Fruit fly (Drosophila melanogaster): ENCODE data around the gene CG31156.

CG31156 gene

DNA sequence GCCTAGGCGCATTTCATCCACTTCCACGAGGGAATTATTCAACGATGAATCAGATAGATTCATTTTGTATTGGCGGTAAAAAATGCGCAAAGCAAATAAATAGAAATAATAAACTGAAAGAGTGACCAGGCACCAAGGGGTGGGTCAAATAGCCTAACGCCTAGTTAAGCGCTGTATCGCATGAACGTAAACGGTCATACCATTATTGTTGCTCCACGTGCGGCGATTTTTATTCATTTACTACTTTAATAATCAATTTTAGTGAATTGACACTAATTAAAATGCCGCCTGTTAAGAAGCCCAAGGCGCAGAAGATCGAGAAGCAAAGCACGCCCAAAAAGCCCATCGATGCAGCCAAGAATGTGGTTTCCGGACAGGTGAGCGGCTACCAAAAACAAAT lies 28.9 kb downstream of the CG31156 start, which contains the start of the genes CG33107 and CG6937 (continued):
- peak; percentile 50; the same call in 2 of the 3 replicates for TF ChIP-seq CG34224 (GFP tag; IDR thresholded peaks at IDR 0.05; ENCODE audit: partially characterized antibody)
- peak; percentile 93 for TF ChIP-seq dm (GFP tag; optimal IDR thresholded peaks at IDR 0.05)
- TF ChIP-seq CG10366 (GFP tag; IDR thresholded peaks at IDR 0.05) = no peak
- no peak for TF ChIP-seq CG8290 (GFP tag; optimal IDR thresholded peaks at IDR 0.05)
- no peak for TF ChIP-seq CG8290 (tag; optimal IDR thresholded peaks at IDR 0.05)
- peak; percentile 71 for TF ChIP-seq stwl (tag; optimal IDR thresholded peaks at IDR 0.05)
- peak; percentile 12 for TF ChIP-seq Sry-δ (GFP tag; optimal IDR thresholded peaks at IDR 0.05)
- TF ChIP-seq CG34422 (GFP tag; IDR thresholded peaks at IDR 0.05) = no peak; the same call in 2 of the 3 replicates
- no peak for TF ChIP-seq CG15601 (tag; optimal IDR thresholded peaks at IDR 0.05)
- peak; percentile 48; the same call in 1 of the 2 replicates for TF ChIP-seq CG42726 (GFP tag; IDR thresholded peaks at IDR 0.05; ENCODE audit: partially characterized antibody)
- peak; percentile 45 for TF ChIP-seq BEAF-32 (GFP tag; optimal IDR thresholded peaks at IDR 0.05)
- no peak for TF ChIP-seq CG6254 (GFP tag; optimal IDR thresholded peaks at IDR 0.05)
- no peak for TF ChIP-seq dati (GFP tag; IDR thresholded peaks at IDR 0.05)
- no peak for TF ChIP-seq Myb (GFP tag; optimal IDR thresholded peaks at IDR 0.05)
- no peak for TF ChIP-seq CG30020 (tag; optimal IDR thresholded peaks at IDR 0.05)
- TF ChIP-seq CG31224 (GFP tag; IDR thresholded peaks at IDR 0.05) = no peak
- peak in 1 of 2 experiments; percentile 31 for TF ChIP-seq Pdp1 (GFP tag; optimal IDR thresholded peaks at IDR 0.05)
- TF ChIP-seq CoRest (tag; optimal IDR thresholded peaks at IDR 0.05) = peak; percentile 4
- TF ChIP-seq Aef1 (GFP tag; IDR thresholded peaks at IDR 0.05) = no peak
- no peak for TF ChIP-seq pb (GFP tag; optimal IDR thresholded peaks at IDR 0.05)
- no peak for TF ChIP-seq toy (GFP tag; IDR thresholded peaks at IDR 0.05)
- TF ChIP-seq CG13287 (GFP tag; IDR thresholded peaks at IDR 0.05; ENCODE audit: partially characterized antibody) = peak; percentile 59
- TF ChIP-seq CG10321 (GFP tag; IDR thresholded peaks at IDR 0.05) = no peak
- TF ChIP-seq sna (GFP tag; IDR thresholded peaks at IDR 0.05; ENCODE audit: partially characterized antibody) = 0 out of 2 replicates have a peak, but pooled peaks have one; percentile 16
- peak; percentile 47 for TF ChIP-seq Sin3A (optimal IDR thresholded peaks at IDR 0.05)
- no peak for TF ChIP-seq gro (GFP tag; optimal IDR thresholded peaks at IDR 0.05)
- peak; percentile 46 for TF ChIP-seq CG12659 (GFP tag; optimal IDR thresholded peaks at IDR 0.05)
- TF ChIP-seq tio (GFP tag; optimal IDR thresholded peaks at IDR 0.05) = no peak
- peak; percentile 36 for TF ChIP-seq unc-4 (GFP tag; IDR thresholded peaks at IDR 0.05; ENCODE audit: partially characterized antibody)
- peak; percentile 15 for TF ChIP-seq CTCF (GFP tag; optimal IDR thresholded peaks at IDR 0.05)
- TF ChIP-seq CG14710 (tag; optimal IDR thresholded peaks at IDR 0.05) = peak; percentile 35
- peak; percentile 66 for TF ChIP-seq YL-1 (GFP tag; optimal IDR thresholded peaks at IDR 0.05)
- TF ChIP-seq CG15514 (GFP tag; optimal IDR thresholded peaks at IDR 0.05) = peak; percentile 35
- TF ChIP-seq CG11695 (GFP tag; IDR thresholded peaks at IDR 0.05) = no peak
- TF ChIP-seq CG11398 (GFP tag; optimal IDR thresholded peaks at IDR 0.05) = no peak
- TF ChIP-seq trem (tag; optimal IDR thresholded peaks at IDR 0.05) = peak; percentile 29
- TF ChIP-seq CG31388 (GFP tag; optimal IDR thresholded peaks at IDR 0.05) = no peak
- TF ChIP-seq CG4617 (GFP tag; optimal IDR thresholded peaks at IDR 0.05; ENCODE audit: borderline replicate concordance) = peak; percentile 61
- TF ChIP-seq ssp (GFP tag; IDR thresholded peaks at IDR 0.05) = no peak
- no peak for TF ChIP-seq CG10654 (GFP tag; optimal IDR thresholded peaks at IDR 0.05)
- no peak for TF ChIP-seq CG10274 (GFP tag; optimal IDR thresholded peaks at IDR 0.05)
- TF ChIP-seq Doc2 (GFP tag; IDR thresholded peaks at IDR 0.05) = no peak
- no peak for TF ChIP-seq abd-A (tag; optimal IDR thresholded peaks at IDR 0.05)
